Fruit fly (Drosophila melanogaster) whole organism, embryonic: Measurements from ENCODE around the gene alphaTub84B.

ENCODE experiments used
- CG10274 ChIP-seq: fragments of 200-800 bp; sonication (Bioruptor generic); optimal IDR thresholded peaks from 3 replicates; lab custom pipeline; 2017; ENCODE audit warnings: missing biosample characterization, mild to moderate bottlenecking, missing genetic modification characterization
- CG12391 ChIP-seq: fragments of 200-800 bp; sonication (Bioruptor generic); optimal IDR thresholded peaks from 3 replicates; lab custom pipeline; 2018; ENCODE audit warnings: missing biosample characterization, mild to moderate bottlenecking, missing genetic modification characterization, moderate library complexity
- CG13123 ChIP-seq: fragments of 200-800 bp; sonication (Bioruptor generic); optimal IDR thresholded peaks from 2 replicates; lab custom pipeline; 2016; ENCODE audit warnings: missing biosample characterization, missing genetic modification characterization
- CG15479 ChIP-seq: fragments of 200-800 bp; sonication (Bioruptor generic); optimal IDR thresholded peaks from 3 replicates; lab custom pipeline; 2019; ENCODE audit warnings: missing biosample characterization, mild to moderate bottlenecking, missing genetic modification characterization, moderate library complexity
- CG17328 ChIP-seq: fragments of 200-800 bp; sonication (Bioruptor generic); IDR thresholded peaks from 2 replicates; pipeline ENCODE4 v1.3.6; 2022; ENCODE audit warnings: missing biosample characterization, missing genetic modification characterization
- CG18011 ChIP-seq: fragments of 200-800 bp; sonication (Bioruptor generic); optimal IDR thresholded peaks from 2 replicates; lab custom pipeline; 2017; ENCODE audit warnings: missing biosample characterization, missing genetic modification characterization, mild to moderate bottlenecking, moderate library complexity, missing genotype
- CG2129 ChIP-seq: fragments of 200-800 bp; sonication (Bioruptor generic); IDR thresholded peaks from 2 replicates; pipeline ENCODE4 v1.3.6; 2022; ENCODE audit warnings: missing biosample characterization, missing genetic modification characterization; ENCODE audit not compliant: partially characterized antibody
- CG2202 ChIP-seq: fragments of 200-800 bp; sonication (Bioruptor generic); optimal IDR thresholded peaks from 2 replicates; lab custom pipeline; 2018; ENCODE audit warnings: missing biosample characterization, mild to moderate bottlenecking, missing genetic modification characterization
- CG33213 ChIP-seq: fragments of 200-800 bp; sonication (Bioruptor generic); optimal IDR thresholded peaks from 3 replicates; lab custom pipeline; 2016; ENCODE audit warnings: missing biosample characterization, missing genetic modification characterization
- CG3726 ChIP-seq: fragments of 200-800 bp; sonication (Bioruptor generic); IDR thresholded peaks from 3 replicates; pipeline ENCODE4, ENCODE4 v1.3.6; 2022; ENCODE audit warnings: missing biosample characterization, missing genetic modification characterization
- CG3838 ChIP-seq: fragments of 200-800 bp; sonication (Bioruptor generic); optimal IDR thresholded peaks from 3 replicates; lab custom pipeline; 2016; ENCODE audit warnings: missing biosample characterization, missing genetic modification characterization
- CG4360 ChIP-seq: fragments of 200-800 bp; sonication (Bioruptor generic); IDR thresholded peaks from 2 replicates; pipeline ENCODE4 v1.3.6; 2022; ENCODE audit warnings: missing biosample characterization, missing genetic modification characterization
- CG6654 ChIP-seq: fragments of 200-800 bp; sonication (Bioruptor generic); optimal IDR thresholded peaks from 2 replicates; lab custom pipeline; 2017; ENCODE audit warnings: missing biosample characterization, mild to moderate bottlenecking, missing genetic modification characterization
- CG6813 ChIP-seq: fragments of 200-800 bp; sonication (Bioruptor generic); optimal IDR thresholded peaks from 2 replicates; lab custom pipeline; 2017; ENCODE audit warnings: missing biosample characterization, missing genetic modification characterization, mild to moderate bottlenecking, moderate library complexity, missing genetic modification reagents
- CG7987 ChIP-seq: fragments of 200-800 bp; sonication (Bioruptor generic); optimal IDR thresholded peaks from 2 replicates; lab custom pipeline; 2018; ENCODE audit warnings: missing biosample characterization, mild to moderate bottlenecking, missing genetic modification characterization, moderate library complexity
- CG8924 ChIP-seq: fragments of 200-800 bp; optimal IDR thresholded peaks from 3 replicates; lab custom pipeline; 2019; ENCODE audit warnings: missing biosample characterization, mild to moderate bottlenecking, missing genetic modification characterization, moderate library complexity
- D ChIP-seq, 2 experiments: fragments of 200-800 bp in 1 of 2; fragments of >200 bp in 1 of 2; sonication (Bioruptor generic) in 1 of 2; optimal IDR thresholded peaks; 2 replicates in 1 of 2; 3 replicates in 1 of 2; lab custom pipeline; 2017; ENCODE audit warnings: mild to moderate bottlenecking in 1 of 2, missing biosample characterization in 1 of 2, missing genetic modification characterization in 1 of 2, missing genetic modification reagents in 1 of 2
- Dll ChIP-seq: fragments of 200-800 bp; sonication (Bioruptor generic); IDR thresholded peaks from 4 replicates; pipeline ENCODE4 v1.3.6; 2022; ENCODE audit warnings: missing biosample characterization, missing genetic modification characterization; ENCODE audit not compliant: partially characterized antibody
- Lim3 ChIP-seq: fragments of 200-800 bp; sonication (Bioruptor generic); IDR thresholded peaks from 2 replicates; pipeline ENCODE4 v1.3.6; 2022; ENCODE audit warnings: missing biosample characterization, missing genetic modification characterization
- MTF-1 ChIP-seq: fragments of 200-800 bp; sonication (Bioruptor generic); optimal IDR thresholded peaks from 2 replicates; lab custom pipeline; 2018; ENCODE audit warnings: missing biosample characterization, mild to moderate bottlenecking, missing genetic modification characterization, borderline replicate concordance
- NK7.1 ChIP-seq: fragments of 200-800 bp; sonication (Bioruptor generic); optimal IDR thresholded peaks from 3 replicates; lab custom pipeline; 2016; ENCODE audit warnings: missing biosample characterization, missing genetic modification characterization
- Side ChIP-seq: fragments of 200-800 bp; sonication (Bioruptor generic); optimal IDR thresholded peaks from 2 replicates; lab custom pipeline; 2016; ENCODE audit warnings: missing biosample characterization, missing genetic modification characterization
- Trl ChIP-seq, 3 experiments: fragments of >200 bp in 2 of 3; fragments of 200-800 bp in 1 of 3; sonication (Bioruptor generic) in 1 of 3; optimal IDR thresholded peaks; 2 replicates in 1 of 3; 3 replicates in 2 of 3; lab custom pipeline; 2016 to 2017; ENCODE audit warnings: missing biosample characterization in 1 of 3, missing genetic modification characterization in 1 of 3
- Xrp1 ChIP-seq: fragments of 200-800 bp; sonication (Bioruptor generic); IDR thresholded peaks from 2 replicates; pipeline ENCODE4 v1.3.6; 2022; ENCODE audit warnings: missing biosample characterization, missing genetic modification characterization
- abd-A ChIP-seq: fragments of 200-800 bp; sonication (Bioruptor generic); optimal IDR thresholded peaks from 3 replicates; lab custom pipeline; 2019; ENCODE audit warnings: missing biosample characterization, mild to moderate bottlenecking, missing genetic modification characterization, moderate library complexity
- ac ChIP-seq: fragments of 200-800 bp; sonication (Bioruptor generic); optimal IDR thresholded peaks from 3 replicates; lab custom pipeline; 2017; ENCODE audit warnings: missing biosample characterization, mild to moderate bottlenecking, missing genetic modification characterization
- bsh ChIP-seq, 2 experiments: fragments of 200-800 bp; sonication (Bioruptor generic); optimal IDR thresholded peaks; 2 replicates each; lab custom pipeline; 2017 to 2018; ENCODE audit warnings: mild to moderate bottlenecking in 2 of 2, missing biosample characterization in 2 of 2, missing genetic modification characterization in 2 of 2, moderate library complexity in 1 of 2
- cg ChIP-seq: fragments of 200-800 bp; sonication (Bioruptor generic); optimal IDR thresholded peaks from 3 replicates; lab custom pipeline; 2019; ENCODE audit warnings: missing biosample characterization, mild to moderate bottlenecking, missing genetic modification characterization, moderate library complexity
- chinmo ChIP-seq: fragments of 200-800 bp; sonication (Bioruptor generic); IDR thresholded peaks from 4 replicates; pipeline ENCODE4 v1.3.6; 2022; ENCODE audit warnings: missing biosample characterization, missing genetic modification characterization; ENCODE audit not compliant: partially characterized antibody
- chn ChIP-seq: fragments of 200-800 bp; sonication (Bioruptor generic); optimal IDR thresholded peaks from 2 replicates; lab custom pipeline; 2016; ENCODE audit warnings: missing biosample characterization, missing genetic modification characterization
- corto ChIP-seq: fragments of 200-800 bp; sonication (Bioruptor generic); optimal IDR thresholded peaks from 2 replicates; lab custom pipeline; 2016; ENCODE audit warnings: missing biosample characterization, mild to moderate bottlenecking, missing genetic modification characterization, moderate library complexity
- crol ChIP-seq: fragments of 200-800 bp; sonication (Bioruptor generic); IDR thresholded peaks from 2 replicates; pipeline ENCODE4 v1.3.6; 2022; ENCODE audit warnings: missing biosample characterization, missing genetic modification characterization
- dysf ChIP-seq: fragments of 200-800 bp; sonication (Bioruptor generic); IDR thresholded peaks from 3 replicates; pipeline ENCODE4 v1.3.6; 2022; ENCODE audit warnings: missing biosample characterization, missing genetic modification characterization
- hkb ChIP-seq, 2 experiments: fragments of 200-800 bp in 1 of 2; fragments of >200 bp in 1 of 2; sonication (Bioruptor generic) in 1 of 2; IDR thresholded peaks in 1 of 2; optimal IDR thresholded peaks in 1 of 2; 2 replicates each; pipeline versions ENCODE4 v1.3.6 to Lab custom; 2017 to 2022; ENCODE audit warnings: missing biosample characterization in 1 of 2, missing genetic modification characterization in 1 of 2
- kay ChIP-seq: fragments of 200-800 bp; sonication (Bioruptor generic); optimal IDR thresholded peaks from 2 replicates; lab custom pipeline; 2016; ENCODE audit warnings: missing biosample characterization, missing genetic modification characterization
- kni ChIP-seq: fragments of 200-800 bp; sonication (Bioruptor generic); optimal IDR thresholded peaks from 3 replicates; lab custom pipeline; 2017; ENCODE audit warnings: mild to moderate bottlenecking, missing biosample characterization, missing genetic modification reagents, missing genetic modification characterization
- nerfin-1 ChIP-seq: fragments of 200-800 bp; sonication (Bioruptor generic); optimal IDR thresholded peaks from 3 replicates; lab custom pipeline; 2019; ENCODE audit warnings: missing biosample characterization, mild to moderate bottlenecking, missing genetic modification characterization, moderate library complexity
- pho ChIP-seq: fragments of 200-800 bp; sonication (Bioruptor generic); optimal IDR thresholded peaks from 2 replicates; lab custom pipeline; 2016; ENCODE audit warnings: missing biosample characterization, missing genetic modification characterization
- run ChIP-seq: fragments of 200-800 bp; sonication (Bioruptor generic); optimal IDR thresholded peaks from 3 replicates; lab custom pipeline; 2018; ENCODE audit warnings: missing biosample characterization, mild to moderate bottlenecking, missing genetic modification characterization
- slou ChIP-seq: fragments of 200-800 bp; sonication (Bioruptor generic); optimal IDR thresholded peaks from 3 replicates; lab custom pipeline; 2016; ENCODE audit warnings: missing biosample characterization, missing genetic modification characterization
- sna ChIP-seq: fragments of 200-800 bp; sonication (Bioruptor generic); IDR thresholded peaks from 2 replicates; pipeline ENCODE4 v1.3.6; 2022; ENCODE audit warnings: missing biosample characterization, missing genetic modification characterization; ENCODE audit not compliant: partially characterized antibody
- tap ChIP-seq: fragments of 200-800 bp; optimal IDR thresholded peaks from 3 replicates; lab custom pipeline; 2019; ENCODE audit warnings: missing biosample characterization, mild to moderate bottlenecking, missing genetic modification characterization, moderate library complexity
- z ChIP-seq: fragments of 200-800 bp; sonication (Bioruptor generic); IDR thresholded peaks from 3 replicates; pipeline ENCODE4 v1.3.6; 2022; ENCODE audit warnings: missing biosample characterization, missing genetic modification characterization
- zen ChIP-seq: fragments of 200-800 bp; sonication (Bioruptor generic); optimal IDR thresholded peaks from 3 replicates; lab custom pipeline; 2018; ENCODE audit warnings: missing biosample characterization, mild to moderate bottlenecking, missing genetic modification characterization, moderate library complexity

The alphaTub84B gene

DNA sequence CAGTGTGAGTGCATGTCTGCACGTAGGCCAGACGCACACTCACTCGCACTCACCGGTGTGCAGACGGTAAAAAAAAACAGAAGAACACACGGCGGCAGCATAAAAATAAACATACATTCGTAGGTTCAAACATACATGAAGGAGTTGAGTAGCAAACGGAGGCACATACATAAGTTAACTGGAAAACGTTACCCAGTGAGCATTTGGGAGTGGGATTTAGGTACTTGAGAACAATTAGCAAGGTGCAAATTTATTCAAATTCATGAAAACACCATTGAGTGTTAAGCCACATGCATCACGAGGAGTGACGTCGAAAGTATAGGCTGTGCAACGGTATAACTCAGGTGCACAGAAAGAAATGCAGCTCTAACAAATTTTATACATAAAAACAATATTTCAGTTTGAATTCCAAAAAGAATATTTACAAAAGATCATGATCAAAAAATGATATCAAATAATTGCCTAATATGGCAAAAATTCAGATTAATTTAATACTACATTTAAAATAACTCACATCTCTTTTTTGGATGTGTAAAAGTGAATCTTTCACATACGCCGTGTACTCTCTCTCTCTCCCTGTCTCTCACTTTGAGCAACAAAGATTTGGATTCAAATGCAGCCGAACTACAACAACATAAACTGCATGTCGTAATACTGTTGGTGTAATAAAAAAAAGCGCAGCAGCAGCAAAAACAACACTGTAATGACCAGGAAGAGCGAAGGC, 22.4 kb downstream of the alphaTub84B start (continued):
- TF ChIP-seq hkb (optimal IDR thresholded peaks at IDR 0.05; lab: Kevin White, UChicago) (no peak), hkb (GFP tag; IDR thresholded peaks at IDR 0.05; lab: Robert Waterston, UW) (no peak), CG13123 (GFP tag; lab: Kevin White, UChicago) (peak; percentile 93), slou (GFP tag; lab: Kevin White, UChicago) (peak; percentile 69)

DNA sequence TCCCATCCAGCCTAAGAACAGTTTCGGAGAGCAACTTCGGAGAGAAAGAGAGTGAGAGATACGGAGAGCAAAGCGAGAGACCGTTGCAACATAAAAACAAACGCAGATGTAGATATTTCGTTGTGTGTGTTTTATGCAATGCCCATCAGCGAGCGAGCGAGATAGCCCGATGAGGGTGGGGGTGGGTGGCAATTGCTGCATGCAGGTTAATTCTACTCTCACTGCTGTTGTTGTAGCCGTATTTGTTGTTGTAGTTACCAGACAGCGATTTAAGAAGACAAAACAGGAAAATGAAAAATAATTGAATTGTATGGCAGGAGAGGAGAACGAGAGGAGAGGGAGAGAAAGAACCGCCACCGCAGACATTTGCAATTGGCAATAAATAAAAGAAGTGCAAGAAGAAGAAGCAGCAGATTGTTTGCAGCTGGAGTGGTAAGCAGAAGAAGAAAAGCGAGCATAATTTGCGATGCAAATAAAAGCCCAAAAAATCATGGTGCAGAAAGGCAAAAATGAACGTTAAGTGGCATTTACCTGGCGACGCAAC, 23.4 kb downstream of the alphaTub84B start:
- TF ChIP-seq CG6813 (GFP tag; lab: Kevin White, UChicago) (no peak), CG2202 (tag; lab: Kevin White, UChicago) (no peak), chn (GFP tag; lab: Kevin White, UChicago) (peak; percentile 62), z (GFP tag; lab: Robert Waterston, UW) (peak; percentile 61; the same call in 1 of the 3 replicates), CG6654 (GFP tag; lab: Kevin White, UChicago) (no peak), Trl (optimal IDR thresholded peaks at IDR 0.05; lab: Kevin White, UChicago) (peak; percentile 81 to 96), Trl (GFP tag; optimal IDR thresholded peaks at IDR 0.05; lab: Kevin White, UChicago) (no peak), run (tag; lab: Kevin White, UChicago) (no peak), CG10274 (no peak), zen (peak; percentile 43), kay (GFP tag; lab: Kevin White, UChicago) (no peak), tap (tag; lab: Kevin White, UChicago) (no peak), Lim3 (GFP tag; lab: Robert Waterston, UW) (no peak), NK7.1 (GFP tag; lab: Kevin White, UChicago) (no peak), cg (GFP tag; lab: Kevin White, UChicago) (peak; percentile 83), Side (GFP tag; lab: Kevin White, UChicago) (no peak), corto (no peak), pho (GFP tag; lab: Kevin White, UChicago) (no peak), CG18011 (GFP tag; lab: Kevin White, UChicago) (no peak), Dll (0 out of 4 replicates have a peak, but pooled peaks have one; percentile 20), dysf (no peak), ac (GFP tag; lab: Kevin White, UChicago) (peak; percentile 19), sna (peak; percentile 30; the same call in 1 of the 2 replicates), chinmo (GFP tag; lab: Robert Waterston, UW) (peak; percentile 78; the same call in 1 of the 4 replicates), CG15479 (GFP tag; lab: Kevin White, UChicago) (peak; percentile 95), kni (GFP tag; lab: Kevin White, UChicago) (peak; percentile 71), CG3726 (GFP tag; lab: Robert Waterston, UW) (no peak), CG17328 (GFP tag; lab: Robert Waterston, UW) (no peak), CG7987 (GFP tag; lab: Kevin White, UChicago) (no peak), nerfin-1 (tag; lab: Kevin White, UChicago) (peak; percentile 22), crol (peak; percentile 12; the same call in 1 of the 2 replicates), D (optimal IDR thresholded peaks at IDR 0.05; lab: Kevin White, UChicago) (peak; percentile 72), D (GFP tag; optimal IDR thresholded peaks at IDR 0.05; lab: Kevin White, UChicago) (no peak), bsh (GFP tag; optimal IDR thresholded peaks at IDR 0.05; lab: Kevin White, UChicago) (peak in 1 of 2 experiments; percentile 50), MTF-1 (GFP tag; lab: Kevin White, UChicago) (no peak), CG3838 (no peak), CG12391 (no peak), CG4360 (GFP tag; lab: Robert Waterston, UW) (peak; percentile 96), Xrp1 (GFP tag; lab: Robert Waterston, UW) (no peak), CG2129 (GFP tag; lab: Robert Waterston, UW) (no peak), CG8924 (peak; percentile 14), abd-A (no peak), CG33213 (GFP tag; lab: Kevin White, UChicago) (no peak)
